Worm (Caenorhabditis elegans) whole organism, L3 larva: ENCODE results near the gene C25E10.7.

ENCODE experiments used
- R02D3.7 ChIP-seq: fragments of 150-350 bp; optimal IDR thresholded peaks from 2 replicates; lab custom pipeline; 2014; ENCODE audit warnings: missing biosample characterization, missing genetic modification characterization
- ZK546.5 ChIP-seq: sonication (generic microtip); optimal IDR thresholded peaks from 2 replicates; lab custom pipeline; 2017; ENCODE audit warnings: missing biosample characterization, missing genetic modification characterization
- aly-2 ChIP-seq: fragments of 150-350 bp; optimal IDR thresholded peaks from 2 replicates; lab custom pipeline; 2014; ENCODE audit warnings: missing biosample characterization, missing genetic modification characterization
- ceh-16 ChIP-seq: sonication (generic microtip); optimal IDR thresholded peaks from 2 replicates; lab custom pipeline; 2017; ENCODE audit warnings: missing biosample characterization, missing genetic modification characterization
- ceh-28 ChIP-seq: fragments of 150-350 bp; optimal IDR thresholded peaks from 2 replicates; lab custom pipeline; 2014; ENCODE audit warnings: missing biosample characterization, missing genetic modification reagents, missing genetic modification characterization
- daf-12 ChIP-seq: fragments of 150-350 bp; optimal IDR thresholded peaks from 2 replicates; lab custom pipeline; 2014; ENCODE audit warnings: missing biosample characterization, missing genetic modification reagents, missing genetic modification characterization
- egl-27 ChIP-seq: sonication (generic microtip); optimal IDR thresholded peaks from 4 replicates; lab custom pipeline; 2017; ENCODE audit warnings: missing biosample characterization, missing genetic modification reagents, missing genetic modification characterization
- egl-5 ChIP-seq: fragments of 150-350 bp; optimal IDR thresholded peaks from 2 replicates; lab custom pipeline; 2017; ENCODE audit warnings: missing biosample characterization, missing genetic modification reagents, missing genetic modification characterization, inconsistent platforms
- elt-1 ChIP-seq: fragments of 150-350 bp; optimal IDR thresholded peaks from 2 replicates; lab custom pipeline; 2014; ENCODE audit warnings: missing biosample characterization, missing genetic modification characterization
- elt-2 ChIP-seq: sonication (generic microtip); optimal IDR thresholded peaks from 2 replicates; lab custom pipeline; 2016; ENCODE audit warnings: missing genetic modification reagents, mild to moderate bottlenecking, missing genetic modification characterization, missing compliant biosample characterization
- eor-1 ChIP-seq, 2 experiments: fragments of 150-350 bp; optimal IDR thresholded peaks; 2 replicates each; lab custom pipeline; 2014 to 2018; ENCODE audit warnings: missing biosample characterization in 2 of 2, missing genetic modification characterization in 2 of 2
- fkh-10 ChIP-seq: sonication (generic microtip); optimal IDR thresholded peaks from 2 replicates; lab custom pipeline; 2017; ENCODE audit warnings: missing biosample characterization, missing genetic modification reagents, missing genetic modification characterization
- hmg-11 ChIP-seq: sonication (generic microtip); optimal IDR thresholded peaks from 2 replicates; lab custom pipeline; 2016; ENCODE audit warnings: missing genetic modification characterization, missing compliant biosample characterization
- lin-15B ChIP-seq: fragments of 150-350 bp; optimal IDR thresholded peaks from 2 replicates; lab custom pipeline; 2014; ENCODE audit warnings: missing biosample characterization, missing genetic modification characterization
- lin-39 ChIP-seq: fragments of 150-350 bp; optimal IDR thresholded peaks from 2 replicates; lab custom pipeline; 2018; ENCODE audit warnings: missing biosample characterization, missing genetic modification reagents, missing genetic modification characterization
- lsy-12 ChIP-seq: sonication (generic microtip); optimal IDR thresholded peaks from 2 replicates; lab custom pipeline; 2016; ENCODE audit warnings: mild to moderate bottlenecking, missing genetic modification characterization, missing compliant biosample characterization
- nhr-23 ChIP-seq: fragments of 150-350 bp; optimal IDR thresholded peaks from 2 replicates; lab custom pipeline; 2014; ENCODE audit warnings: missing biosample characterization, missing genetic modification reagents, missing genetic modification characterization
- nhr-237 ChIP-seq: fragments of 150-350 bp; optimal IDR thresholded peaks from 2 replicates; lab custom pipeline; 2014; ENCODE audit warnings: missing biosample characterization, missing genetic modification characterization
- nhr-25 ChIP-seq: sonication (generic microtip); optimal IDR thresholded peaks from 2 replicates; lab custom pipeline; 2017; ENCODE audit warnings: missing biosample characterization, missing genetic modification characterization
- nhr-28 ChIP-seq: fragments of 150-350 bp; optimal IDR thresholded peaks from 2 replicates; lab custom pipeline; 2014; ENCODE audit warnings: missing biosample characterization, missing genetic modification characterization
- nhr-43 ChIP-seq: sonication (generic microtip); optimal IDR thresholded peaks from 2 replicates; lab custom pipeline; 2016; ENCODE audit warnings: mild to moderate bottlenecking, missing genetic modification characterization, missing compliant biosample characterization; ENCODE audit not compliant: poor library complexity, severe bottlenecking
- nhr-67 ChIP-seq: fragments of 150-350 bp; optimal IDR thresholded peaks from 2 replicates; lab custom pipeline; 2014; ENCODE audit warnings: missing biosample characterization, missing genetic modification characterization
- nhr-76 ChIP-seq: fragments of 150-350 bp; sonication (generic microtip); optimal IDR thresholded peaks from 5 replicates; lab custom pipeline; 2014; ENCODE audit warnings: missing biosample characterization, missing genetic modification characterization
- pha-4 ChIP-seq: fragments of 150-350 bp; optimal IDR thresholded peaks from 2 replicates; lab custom pipeline; 2014; ENCODE audit warnings: missing biosample characterization, missing genetic modification reagents, missing genetic modification characterization
- pqm-1 ChIP-seq: fragments of 150-350 bp; optimal IDR thresholded peaks from 2 replicates; lab custom pipeline; 2017; ENCODE audit warnings: missing biosample characterization, missing genetic modification characterization, inconsistent platforms
- sea-2 ChIP-seq: fragments of 150-350 bp; sonication (generic microtip); optimal IDR thresholded peaks from 4 replicates; lab custom pipeline; 2014; ENCODE audit warnings: missing biosample characterization, missing genetic modification reagents, missing genetic modification characterization
- skn-1 ChIP-seq: fragments of 150-350 bp; optimal IDR thresholded peaks from 2 replicates; lab custom pipeline; 2014; ENCODE audit warnings: missing biosample characterization, missing genetic modification characterization
- snpc-4 ChIP-seq: fragments of 150-350 bp; optimal IDR thresholded peaks from 2 replicates; lab custom pipeline; 2014; ENCODE audit warnings: missing biosample characterization, missing genetic modification characterization
- unc-39 ChIP-seq: sonication (generic microtip); optimal IDR thresholded peaks from 4 replicates; lab custom pipeline; 2017; ENCODE audit warnings: missing biosample characterization, missing genetic modification characterization
- unc-62 ChIP-seq: fragments of 150-350 bp; sonication (generic microtip); optimal IDR thresholded peaks from 4 replicates; lab custom pipeline; 2014; ENCODE audit warnings: missing biosample characterization, missing genetic modification reagents, missing genetic modification characterization
- zag-1 ChIP-seq: fragments of 150-350 bp; optimal IDR thresholded peaks from 2 replicates; lab custom pipeline; 2014; ENCODE audit warnings: missing biosample characterization, missing genetic modification characterization
- ztf-4 ChIP-seq: fragments of 150-350 bp; optimal IDR thresholded peaks from 2 replicates; lab custom pipeline; 2014; ENCODE audit warnings: missing biosample characterization, missing genetic modification characterization

The C25E10.7 gene

ce11 chrV:9074360-9074834 lies 23.4 kb upstream of the C25E10.7 start (continued):
- TF ChIP-seq fkh-10 (GFP tag; lab: Kevin White, UChicago) (no peak), nhr-237 (tag; lab: Kevin White, UChicago) (no peak), unc-62 (no peak), nhr-67 (tag; lab: Kevin White, UChicago) (no peak), zag-1 (tag; lab: Kevin White, UChicago) (no peak), elt-1 (tag; lab: Kevin White, UChicago) (no peak), ceh-16 (no peak), nhr-25 (tag; lab: Kevin White, UChicago) (peak; percentile 39)

ce11 chrV:9073322-9074038 lies 22.5 kb upstream of the C25E10.7 start, which contains the start of gene oac-50:
Gene oac-50, minus strand, starts transcription at chrV:9073540.
- TF ChIP-seq nhr-25 (tag; lab: Kevin White, UChicago) (no peak), elt-2 (tag; lab: Kevin White, UChicago) (peak; percentile 55), aly-2 (tag; lab: Kevin White, UChicago) (no peak), pha-4 (peak; percentile 82), R02D3.7 (tag; lab: Kevin White, UChicago) (no peak), ztf-4 (tag; lab: Kevin White, UChicago) (no peak), pqm-1 (peak; percentile 79)

- TF ChIP-seq ceh-28 (tag; lab: Kevin White, UChicago): no peak
- no peak for TF ChIP-seq elt-2 (tag; lab: Kevin White, UChicago)
- TF ChIP-seq snpc-4: no peak
- no peak for TF ChIP-seq eor-1 (tag; optimal IDR thresholded peaks at IDR 0.05; lab: Kevin White, UChicago)
- no peak for TF ChIP-seq nhr-43 (tag; lab: Kevin White, UChicago)
- no peak for TF ChIP-seq nhr-28 (tag; lab: Kevin White, UChicago)
- TF ChIP-seq lsy-12: no peak
- no peak for TF ChIP-seq lin-15B
- TF ChIP-seq nhr-76: no peak
Observed at ce11 chrV:9069680-9070079, 18.7 kb upstream of the C25E10.7 start, which contains the start of gene T27E4.5. Gene T27E4.5, minus strand, starts transcription at chrV:9069780.

ce11 chrV:9067678-9068077 lies 16.7 kb upstream of the C25E10.7 start, which contains the start of gene fip-2:
Gene fip-2, plus strand, starts transcription at chrV:9067978.
- TF ChIP-seq lsy-12 (no peak), egl-27 (no peak), unc-39 (tag; lab: Kevin White, UChicago) (no peak), skn-1 (tag; lab: Kevin White, UChicago) (no peak), lin-39 (no peak), daf-12 (tag; lab: Kevin White, UChicago) (no peak), sea-2 (GFP tag; lab: Kevin White, UChicago) (no peak), ztf-4 (tag; lab: Kevin White, UChicago) (no peak), nhr-43 (tag; lab: Kevin White, UChicago) (no peak), nhr-28 (tag; lab: Kevin White, UChicago) (no peak), ZK546.5 (tag; lab: Kevin White, UChicago) (no peak), nhr-76 (no peak), zag-1 (tag; lab: Kevin White, UChicago) (no peak), eor-1 (tag; optimal IDR thresholded peaks at IDR 0.05; lab: Kevin White, UChicago) (no peak), egl-5 (tag; lab: Kevin White, UChicago) (no peak), nhr-23 (tag; lab: Kevin White, UChicago) (no peak), elt-1 (tag; lab: Kevin White, UChicago) (no peak)

ce11 chrV:9065915-9066314 lies 14.9 kb upstream of the C25E10.7 start:
- TF ChIP-seq hmg-11 (tag; lab: Kevin White, UChicago) (no peak), elt-1 (tag; lab: Kevin White, UChicago) (peak; percentile 87)
